Worm (Caenorhabditis elegans) whole organism, L2 larva: Measurements from ENCODE around the gene kbp-3.

ENCODE experiments used
- aly-2 ChIP-seq: fragments of 150-350 bp; optimal IDR thresholded peaks from 2 replicates; lab custom pipeline; 2014; ENCODE audit warnings: missing biosample characterization, missing genetic modification characterization
- ceh-82 ChIP-seq: fragments of 150-350 bp; optimal IDR thresholded peaks from 2 replicates; lab custom pipeline; 2014; ENCODE audit warnings: missing biosample characterization, missing genetic modification characterization
- egl-27 ChIP-seq: sonication (generic microtip); optimal IDR thresholded peaks from 3 replicates; lab custom pipeline; 2017; ENCODE audit warnings: missing biosample characterization, missing genetic modification reagents, missing genetic modification characterization
- lin-11 ChIP-seq: fragments of 150-350 bp; sonication (generic microtip); optimal IDR thresholded peaks from 2 replicates; lab custom pipeline; 2014; ENCODE audit warnings: missing biosample characterization, missing genetic modification characterization, inconsistent platforms, mixed read lengths
- mdl-1 ChIP-seq, 2 experiments: fragments of 150-350 bp in 1 of 2; sonication (generic microtip) in 1 of 2; optimal IDR thresholded peaks; 2 replicates each; lab custom pipeline; 2017; ENCODE audit warnings: missing biosample characterization in 2 of 2, missing genetic modification characterization in 2 of 2
- nhr-77 ChIP-seq: fragments of 150-350 bp; optimal IDR thresholded peaks from 2 replicates; lab custom pipeline; 2014; ENCODE audit warnings: missing biosample characterization, missing genetic modification characterization
- peb-1 ChIP-seq: fragments of 150-350 bp; optimal IDR thresholded peaks from 2 replicates; lab custom pipeline; 2014; ENCODE audit warnings: missing biosample characterization, missing genetic modification characterization
- snpc-4 ChIP-seq: fragments of 150-350 bp; optimal IDR thresholded peaks from 2 replicates; lab custom pipeline; 2014; ENCODE audit warnings: missing biosample characterization, missing genetic modification characterization
- unc-62 ChIP-seq: fragments of 150-350 bp; optimal IDR thresholded peaks from 2 replicates; lab custom pipeline; 2014; ENCODE audit warnings: missing biosample characterization, missing genetic modification reagents, missing genetic modification characterization
- ztf-1 ChIP-seq: fragments of 200-800 bp; sonication (Bioruptor generic); conservative IDR thresholded peaks from 2 replicates; pipeline ENCODE4 v1.3.6; 2022; ENCODE audit warnings: missing genetic modification characterization, missing compliant biosample characterization
- ztf-11 ChIP-seq: sonication (generic microtip); optimal IDR thresholded peaks from 2 replicates; lab custom pipeline; 2017; ENCODE audit warnings: missing biosample characterization, missing genetic modification characterization
- ztf-4 ChIP-seq: fragments of 150-350 bp; optimal IDR thresholded peaks from 2 replicates; lab custom pipeline; 2014; ENCODE audit warnings: missing biosample characterization, missing genetic modification characterization

ce11 chrII:14437116-14437515 lies 47.2 kb upstream of the kbp-3 start:
- TF ChIP-seq unc-62 (GFP tag; lab: Kevin White, UChicago) (no peak), ztf-11 (tag; lab: Kevin White, UChicago) (no peak), aly-2 (no peak), mdl-1 (tag; optimal IDR thresholded peaks at IDR 0.05; lab: Kevin White, UChicago) (no peak), egl-27 (tag; lab: Kevin White, UChicago) (no peak), ceh-82 (tag; lab: Kevin White, UChicago) (no peak), snpc-4 (no peak), nhr-77 (no peak), peb-1 (tag; lab: Kevin White, UChicago) (no peak), ztf-4 (no peak), lin-11 (tag; lab: Kevin White, UChicago) (no peak), ztf-1 (GFP tag; lab: Robert Waterston, UW) (no peak)
